Worm (Caenorhabditis elegans): ENCODE data around the gene F02H6.7.

Gene F02H6.7

DNA sequence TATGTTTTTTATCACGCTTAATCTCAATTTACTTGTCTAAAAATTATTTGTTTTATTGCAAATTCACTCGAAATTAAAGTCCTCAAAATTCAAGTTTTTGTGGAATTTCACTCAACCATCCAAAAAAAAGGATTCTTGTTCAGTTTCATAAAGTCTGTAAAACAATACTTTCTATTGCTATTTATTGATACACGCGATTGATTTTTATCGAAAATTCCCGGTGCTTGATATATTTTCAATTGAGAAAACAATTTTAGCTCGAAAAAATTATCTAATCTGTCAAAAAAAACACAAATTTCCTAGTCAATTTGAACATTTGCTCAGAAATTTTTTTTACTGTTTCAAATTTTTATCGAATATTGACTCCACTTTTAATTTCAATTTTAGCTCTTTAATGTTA lies 42.0 kb upstream of the F02H6.7 start:
- TF ChIP-seq unc-55 (GFP tag; optimal IDR thresholded peaks at IDR 0.05): no peak
- TF ChIP-seq pax-1 (tag; optimal IDR thresholded peaks at IDR 0.05): no peak
- no peak for TF ChIP-seq eyg-1 (tag; optimal IDR thresholded peaks at IDR 0.05)
- TF ChIP-seq dmd-4 (tag; optimal IDR thresholded peaks at IDR 0.05; ENCODE audit: borderline replicate concordance): no peak
- no peak for TF ChIP-seq odd-2 (tag; optimal IDR thresholded peaks at IDR 0.05)

DNA sequence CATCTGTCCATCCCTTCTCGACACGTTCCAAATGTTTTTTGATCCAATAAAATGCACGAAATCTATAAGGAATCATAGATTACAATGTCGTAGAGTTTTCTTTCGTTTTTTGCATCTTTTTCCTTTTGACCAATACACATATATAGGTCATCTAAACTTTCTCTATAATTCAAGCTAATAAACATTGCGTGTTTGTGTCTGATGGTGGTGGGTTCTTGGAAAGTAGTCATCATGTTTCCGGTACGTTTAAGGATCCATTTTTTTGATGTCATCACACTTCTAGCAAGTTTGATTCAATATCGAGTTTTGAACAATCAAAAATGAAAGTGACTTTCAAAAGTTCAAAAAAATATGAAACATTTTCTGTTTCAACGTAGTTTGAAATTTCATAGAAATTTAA lies 40.9 kb upstream of the F02H6.7 start:
- TF ChIP-seq unc-3 (GFP tag; conservative IDR thresholded peaks at IDR 0.05) (no peak), unc-3 (tag; optimal IDR thresholded peaks at IDR 0.05) (no peak), fkh-6 (tag; optimal IDR thresholded peaks at IDR 0.05) (no peak), hlh-15 (tag; optimal IDR thresholded peaks at IDR 0.05) (no peak), che-1 (tag; optimal IDR thresholded peaks at IDR 0.05) (no peak), ref-2 (tag; optimal IDR thresholded peaks at IDR 0.05) (no peak), zip-5 (tag; optimal IDR thresholded peaks at IDR 0.05) (no peak), C38D4.7 (GFP tag; optimal IDR thresholded peaks at IDR 0.05) (no peak), lin-11 (tag; optimal IDR thresholded peaks at IDR 0.05) (no peak), F13H6.1 (tag; optimal IDR thresholded peaks at IDR 0.05) (no peak)

DNA sequence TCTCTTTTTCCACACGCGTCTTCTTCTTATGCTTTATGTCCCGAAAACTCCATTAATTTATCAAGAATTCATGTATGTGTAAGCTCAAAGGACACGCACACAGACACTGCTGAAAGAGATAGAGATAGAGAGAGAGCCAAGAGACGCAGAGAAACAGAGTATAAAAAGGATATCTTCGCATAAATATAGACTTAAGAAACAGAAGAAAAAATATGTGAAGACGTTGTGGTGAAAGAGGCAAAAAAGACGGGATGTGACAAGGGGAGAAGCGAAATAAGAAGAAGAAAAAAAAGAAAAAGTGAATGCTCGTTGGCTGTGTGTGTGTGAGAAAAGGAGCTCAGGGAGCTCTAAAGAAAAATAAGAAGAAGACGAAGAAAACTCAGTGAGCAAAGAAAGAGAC lies 32.8 kb upstream of the F02H6.7 start:
- peak; percentile 18 for TF ChIP-seq ceh-31 (tag; optimal IDR thresholded peaks at IDR 0.05)
- TF ChIP-seq eyg-1 (tag; optimal IDR thresholded peaks at IDR 0.05): no peak
- no peak for TF ChIP-seq ceh-48 (tag; optimal IDR thresholded peaks at IDR 0.05)
- no peak for TF ChIP-seq ztf-16 (tag; optimal IDR thresholded peaks at IDR 0.05)
- no peak for TF ChIP-seq npax-4 (tag; optimal IDR thresholded peaks at IDR 0.05)
- TF ChIP-seq dmd-4 (tag; optimal IDR thresholded peaks at IDR 0.05; ENCODE audit: borderline replicate concordance): no peak
- TF ChIP-seq nfya-1 (tag; optimal IDR thresholded peaks at IDR 0.05): peak; percentile 18
- TF ChIP-seq C38D4.7 (GFP tag; optimal IDR thresholded peaks at IDR 0.05): no peak
- TF ChIP-seq tbx-7 (tag; optimal IDR thresholded peaks at IDR 0.05): no peak
- no peak for TF ChIP-seq T23F11.4 (GFP tag; optimal IDR thresholded peaks at IDR 0.05)
- no peak for TF ChIP-seq pqm-1 (tag; optimal IDR thresholded peaks at IDR 0.05)
- no peak for TF ChIP-seq pha-4 (tag; optimal IDR thresholded peaks at IDR 0.05)
- no peak for TF ChIP-seq sox-4 (tag; optimal IDR thresholded peaks at IDR 0.05)
- TF ChIP-seq pax-1 (tag; optimal IDR thresholded peaks at IDR 0.05): no peak
- TF ChIP-seq ahr-1 (tag; optimal IDR thresholded peaks at IDR 0.05): no peak
- no peak for TF ChIP-seq odd-2 (tag; optimal IDR thresholded peaks at IDR 0.05)
- TF ChIP-seq pag-3 (tag; optimal IDR thresholded peaks at IDR 0.05; ENCODE audit: borderline replicate concordance): no peak
- TF ChIP-seq F13H6.1 (tag; optimal IDR thresholded peaks at IDR 0.05): no peak
- no peak for TF ChIP-seq ceh-34 (tag; optimal IDR thresholded peaks at IDR 0.05)
- peak; percentile 66 for TF ChIP-seq unc-42 (tag; optimal IDR thresholded peaks at IDR 0.05)
- peak; percentile 0 for TF ChIP-seq unc-55 (GFP tag; optimal IDR thresholded peaks at IDR 0.05)
- no peak for TF ChIP-seq ama-1 (optimal IDR thresholded peaks at IDR 0.05)
- TF ChIP-seq ceh-18 (tag; optimal IDR thresholded peaks at IDR 0.05): peak; percentile 30

DNA sequence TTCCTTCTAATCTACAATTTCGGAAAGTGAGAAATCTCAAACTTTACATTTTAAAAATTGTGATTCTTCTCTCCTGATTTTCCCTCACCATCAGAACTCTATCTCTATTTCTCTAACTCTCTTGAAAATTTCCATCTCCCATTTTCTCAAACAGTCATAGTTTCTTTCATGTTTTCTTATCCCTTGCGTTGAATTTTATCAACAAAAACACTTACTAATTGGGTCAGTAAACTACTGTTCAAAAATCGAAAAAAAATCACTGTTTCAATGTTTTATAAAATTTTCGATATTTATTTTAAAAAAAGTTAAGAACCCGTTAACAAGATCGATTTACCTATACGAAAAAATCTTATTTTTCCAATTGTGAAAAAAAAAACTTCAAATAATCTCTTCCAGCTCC lies 31.2 kb upstream of the F02H6.7 start:
- TF ChIP-seq dmd-4 (tag; optimal IDR thresholded peaks at IDR 0.05; ENCODE audit: borderline replicate concordance) (no peak), tbx-2 (tag; optimal IDR thresholded peaks at IDR 0.05) (no peak), pha-4 (tag; optimal IDR thresholded peaks at IDR 0.05) (no peak), ceh-19 (GFP tag; optimal IDR thresholded peaks at IDR 0.05) (no peak), nhr-11 (tag; optimal IDR thresholded peaks at IDR 0.05) (no peak), gmeb-2 (tag; optimal IDR thresholded peaks at IDR 0.05) (no peak), K09A11.1 (tag; optimal IDR thresholded peaks at IDR 0.05; ENCODE audit: insufficient read depth) (no peak), odd-2 (tag; optimal IDR thresholded peaks at IDR 0.05) (no peak), hlh-13 (GFP tag; optimal IDR thresholded peaks at IDR 0.05) (no peak), pax-1 (tag; optimal IDR thresholded peaks at IDR 0.05) (no peak), unc-42 (tag; optimal IDR thresholded peaks at IDR 0.05) (no peak), nfya-1 (tag; optimal IDR thresholded peaks at IDR 0.05) (no peak), ztf-16 (tag; optimal IDR thresholded peaks at IDR 0.05) (no peak), ceh-18 (tag; optimal IDR thresholded peaks at IDR 0.05) (no peak), pros-1 (tag; optimal IDR thresholded peaks at IDR 0.05) (no peak), hlh-6 (tag; optimal IDR thresholded peaks at IDR 0.05) (no peak), pat-9 (tag; optimal IDR thresholded peaks at IDR 0.05) (no peak), unc-86 (tag; optimal IDR thresholded peaks at IDR 0.05) (no peak)
